Worm (Caenorhabditis elegans) whole organism, L4 larva: ENCODE results near the gene sre-46.

Experiments used
- F10B5.3 ChIP-seq: sonication (generic microtip); optimal IDR thresholded peaks from 2 replicates; lab custom pipeline; 2016; ENCODE audit warnings: mild to moderate bottlenecking, missing genetic modification characterization, missing compliant biosample characterization
- F26F4.8 ChIP-seq: fragments of 200-800 bp; sonication (Bioruptor generic); conservative IDR thresholded peaks from 2 replicates; pipeline ENCODE4 v1.3.6; 2022; ENCODE audit warnings: missing genetic modification characterization, missing compliant biosample characterization
- F37D6.2 ChIP-seq: sonication (generic microtip); optimal IDR thresholded peaks from 2 replicates; lab custom pipeline; 2016; ENCODE audit warnings: mild to moderate bottlenecking, missing genetic modification characterization, missing compliant biosample characterization
- F44E2.7 ChIP-seq: fragments of 200-800 bp; sonication (Bioruptor generic); IDR thresholded peaks from 2 replicates; pipeline ENCODE4 v2.1.2; 2022; ENCODE audit warnings: missing genetic modification characterization, missing compliant biosample characterization
- F49E8.2 ChIP-seq: sonication (generic microtip); optimal IDR thresholded peaks from 2 replicates; lab custom pipeline; 2016; ENCODE audit warnings: missing compliant biosample characterization, mild to moderate bottlenecking, missing genetic modification characterization, borderline replicate concordance
- R02D3.7 ChIP-seq: fragments of 150-350 bp; sonication (generic microtip); optimal IDR thresholded peaks from 3 replicates; lab custom pipeline; 2014; ENCODE audit warnings: missing biosample characterization, missing genetic modification characterization
- T26A8.4 ChIP-seq: fragments of 200-800 bp; sonication (Bioruptor generic); IDR thresholded peaks from 2 replicates; pipeline ENCODE4 v1.3.6; 2022; ENCODE audit warnings: missing genetic modification characterization, missing compliant biosample characterization
- Y5F2A.4 ChIP-seq: fragments of 200-800 bp; sonication (Bioruptor generic); optimal IDR thresholded peaks from 2 replicates; lab custom pipeline; 2018; ENCODE audit warnings: mild to moderate bottlenecking, missing genetic modification characterization, missing compliant biosample characterization
- Y75B8A.6 ChIP-seq: fragments of 200-800 bp; sonication (Bioruptor generic); IDR thresholded peaks from 2 replicates; pipeline ENCODE4 v1.3.6; 2022; ENCODE audit warnings: missing genetic modification reagents, missing genetic modification characterization, missing compliant biosample characterization
- ama-1 ChIP-seq: fragments of 150-350 bp; optimal IDR thresholded peaks from 2 replicates; lab custom pipeline; 2014; ENCODE audit warnings: inconsistent platforms, mixed read lengths
- ceh-28 ChIP-seq: fragments of 150-350 bp; optimal IDR thresholded peaks from 2 replicates; lab custom pipeline; 2014; ENCODE audit warnings: missing biosample characterization, missing genetic modification reagents, missing genetic modification characterization
- ceh-44 ChIP-seq: fragments of 200-800 bp; sonication (Bioruptor generic); IDR thresholded peaks from 2 replicates; pipeline ENCODE4 v1.3.6; 2022; ENCODE audit warnings: missing genetic modification reagents, missing genetic modification characterization, missing compliant biosample characterization
- ces-1 ChIP-seq: fragments of 150-350 bp; sonication (generic microtip); optimal IDR thresholded peaks from 4 replicates; lab custom pipeline; 2014; ENCODE audit warnings: missing biosample characterization, missing genetic modification reagents, missing genetic modification characterization
- cey-2 ChIP-seq: sonication (generic microtip); optimal IDR thresholded peaks from 3 replicates; lab custom pipeline; 2017; ENCODE audit warnings: missing genetic modification characterization, mild to moderate bottlenecking, missing compliant biosample characterization, antibody characterized with exemption, borderline replicate concordance; ENCODE audit not compliant: insufficient read depth
- daf-16 ChIP-seq, 3 experiments: sonication (generic microtip); optimal IDR thresholded peaks; 2 replicates each; lab custom pipeline; 2016 to 2017; ENCODE audit warnings: missing genetic modification characterization in 3 of 3, missing genetic modification reagents in 3 of 3, mild to moderate bottlenecking in 2 of 3, missing compliant biosample characterization in 2 of 3, missing biosample characterization in 1 of 3, moderate library complexity in 1 of 3
- daf-19 ChIP-seq: fragments of 200-800 bp; sonication (Bioruptor generic); conservative IDR thresholded peaks from 2 replicates; pipeline ENCODE4 v1.3.6; 2022; ENCODE audit warnings: missing genetic modification characterization, missing compliant biosample characterization
- daf-8 ChIP-seq: fragments of 200-800 bp; sonication (Bioruptor generic); IDR thresholded peaks from 2 replicates; pipeline ENCODE4 v1.3.6; 2022; ENCODE audit warnings: missing genetic modification characterization, missing compliant biosample characterization
- dmd-6 ChIP-seq: fragments of 200-800 bp; sonication (Bioruptor generic); IDR thresholded peaks from 2 replicates; pipeline ENCODE4 v1.3.6; 2022; ENCODE audit warnings: missing genetic modification reagents, missing genetic modification characterization, missing compliant biosample characterization
- dmd-9 ChIP-seq: fragments of 200-800 bp; sonication (Bioruptor generic); IDR thresholded peaks from 2 replicates; pipeline ENCODE4 v1.3.6; 2022; ENCODE audit warnings: missing genetic modification reagents, missing genetic modification characterization, missing compliant biosample characterization
- dve-1 ChIP-seq: sonication (generic microtip); optimal IDR thresholded peaks from 2 replicates; lab custom pipeline; 2017; ENCODE audit warnings: antibody characterized with exemption, mild to moderate bottlenecking, missing genetic modification characterization, missing compliant biosample characterization; ENCODE audit not compliant: insufficient read depth
- hif-1 ChIP-seq, 2 experiments: sonication (generic microtip); optimal IDR thresholded peaks; 2 replicates each; lab custom pipeline; 2016 to 2017; ENCODE audit warnings: missing compliant biosample characterization in 2 of 2, missing genetic modification characterization in 2 of 2, missing genetic modification reagents in 2 of 2, missing genotype in 2 of 2, mild to moderate bottlenecking in 1 of 2
- hlh-30 ChIP-seq: sonication (generic microtip); optimal IDR thresholded peaks from 2 replicates; lab custom pipeline; 2017; ENCODE audit warnings: antibody characterized with exemption, mild to moderate bottlenecking, missing genetic modification characterization, missing compliant biosample characterization; ENCODE audit not compliant: insufficient read depth
- jun-1 ChIP-seq: fragments of 150-350 bp; optimal IDR thresholded peaks from 2 replicates; lab custom pipeline; 2014; ENCODE audit warnings: missing biosample characterization, missing genetic modification reagents, missing genetic modification characterization
- lin-1 ChIP-seq: fragments of 200-800 bp; sonication (Bioruptor generic); IDR thresholded peaks from 2 replicates; pipeline ENCODE4 v1.3.6; 2022; ENCODE audit warnings: missing genetic modification reagents, missing genetic modification characterization, missing compliant biosample characterization
- lin-29 ChIP-seq: fragments of 200-800 bp; sonication (Bioruptor generic); IDR thresholded peaks from 2 replicates; pipeline ENCODE4 v1.3.6; 2022; ENCODE audit warnings: missing genetic modification reagents, missing genetic modification characterization, missing compliant biosample characterization
- lin-38 ChIP-seq: fragments of 200-800 bp; sonication (Bioruptor generic); IDR thresholded peaks from 2 replicates; pipeline ENCODE4 v1.3.6; 2022; ENCODE audit warnings: missing genetic modification reagents, missing genetic modification characterization, missing compliant biosample characterization
- lir-3 ChIP-seq: sonication (generic microtip); optimal IDR thresholded peaks from 2 replicates; lab custom pipeline; 2016; ENCODE audit warnings: mild to moderate bottlenecking, missing genetic modification characterization, missing compliant biosample characterization
- lsy-2 ChIP-seq, 2 experiments: fragments of 150-350 bp in 1 of 2; sonication (generic microtip) in 1 of 2; optimal IDR thresholded peaks; 2 replicates each; lab custom pipeline; 2014 to 2017; ENCODE audit warnings: missing biosample characterization in 2 of 2, missing genetic modification characterization in 2 of 2
- mdl-1 ChIP-seq, 2 experiments: fragments of 150-350 bp in 1 of 2; sonication (generic microtip) in 1 of 2; optimal IDR thresholded peaks; 2 replicates each; lab custom pipeline; 2014 to 2017; ENCODE audit warnings: missing biosample characterization in 2 of 2, missing genetic modification characterization in 2 of 2
- mes-2 ChIP-seq: sonication (generic microtip); optimal IDR thresholded peaks from 2 replicates; lab custom pipeline; 2016; ENCODE audit warnings: missing genotype, mild to moderate bottlenecking, missing genetic modification characterization, missing compliant biosample characterization; ENCODE audit not compliant: poor library complexity, severe bottlenecking
- mxl-3 ChIP-seq: fragments of 200-800 bp; sonication (Bioruptor generic); optimal IDR thresholded peaks from 2 replicates; lab custom pipeline; 2018; ENCODE audit warnings: mild to moderate bottlenecking, missing genetic modification characterization, missing compliant biosample characterization
- nhr-102 ChIP-seq: sonication (generic microtip); optimal IDR thresholded peaks from 2 replicates; lab custom pipeline; 2016; ENCODE audit warnings: mild to moderate bottlenecking, missing genetic modification characterization, moderate library complexity, missing compliant biosample characterization
- nhr-25 ChIP-seq: sonication (generic microtip); optimal IDR thresholded peaks from 2 replicates; lab custom pipeline; 2017; ENCODE audit warnings: missing genetic modification characterization, mild to moderate bottlenecking, missing compliant biosample characterization, antibody characterized with exemption, moderate library complexity, borderline replicate concordance; ENCODE audit not compliant: insufficient read depth
- nhr-48 ChIP-seq: sonication (generic microtip); optimal IDR thresholded peaks from 2 replicates; lab custom pipeline; 2016; ENCODE audit warnings: mild to moderate bottlenecking, missing genetic modification characterization, missing compliant biosample characterization
- php-3 ChIP-seq: fragments of 200-800 bp; sonication (Bioruptor generic); IDR thresholded peaks from 2 replicates; pipeline ENCODE4 v1.3.6; 2022; ENCODE audit warnings: missing genetic modification reagents, missing genetic modification characterization, missing compliant biosample characterization
- pqm-1 ChIP-seq: sonication (generic microtip); optimal IDR thresholded peaks from 2 replicates; lab custom pipeline; 2017; ENCODE audit warnings: missing biosample characterization, missing genetic modification characterization
- rbr-2 ChIP-seq: sonication (generic microtip); optimal IDR thresholded peaks from 2 replicates; lab custom pipeline; 2016; ENCODE audit warnings: missing genotype, missing genetic modification characterization, missing compliant biosample characterization
- saeg-2 ChIP-seq: fragments of 200-800 bp; sonication (Bioruptor generic); IDR thresholded peaks from 2 replicates; pipeline ENCODE4 v1.3.6; 2022; ENCODE audit warnings: missing genetic modification reagents, missing genetic modification characterization, missing compliant biosample characterization
- set-16 ChIP-seq: fragments of 200-800 bp; sonication (Bioruptor generic); IDR thresholded peaks from 2 replicates; pipeline ENCODE4 v1.3.6; 2022; ENCODE audit warnings: missing genetic modification reagents, missing genetic modification characterization, missing compliant biosample characterization
- snpc-1.2 ChIP-seq: fragments of 200-800 bp; sonication (Bioruptor generic); IDR thresholded peaks from 2 replicates; pipeline ENCODE4 v1.3.6; 2022; ENCODE audit warnings: missing genetic modification reagents, missing genetic modification characterization, missing compliant biosample characterization
- snpc-4 ChIP-seq: fragments of 150-350 bp; optimal IDR thresholded peaks from 2 replicates; lab custom pipeline; 2014; ENCODE audit warnings: missing biosample characterization, missing genetic modification characterization
- spr-3 ChIP-seq: fragments of 200-800 bp; sonication (Bioruptor generic); optimal IDR thresholded peaks from 2 replicates; lab custom pipeline; 2018; ENCODE audit warnings: mild to moderate bottlenecking, missing genetic modification characterization, missing compliant biosample characterization
- tra-1 ChIP-seq: fragments of 200-800 bp; sonication (Bioruptor generic); IDR thresholded peaks from 2 replicates; pipeline ENCODE4 v1.3.6; 2022; ENCODE audit warnings: missing genetic modification reagents, missing genetic modification characterization, missing compliant biosample characterization
- unc-130 ChIP-seq: sonication (generic microtip); optimal IDR thresholded peaks from 2 replicates; lab custom pipeline; 2016; ENCODE audit warnings: missing genetic modification reagents, missing genetic modification characterization, missing compliant biosample characterization
- unc-62 ChIP-seq, 3 experiments: fragments of 150-350 bp in 1 of 3; sonication (generic microtip); optimal IDR thresholded peaks in 2 of 3; peaks in 1 of 3; 1 replicate in 1 of 3; 2 replicates in 2 of 3; lab custom pipeline; 2014 to 2017; ENCODE audit warnings: missing biosample characterization in 3 of 3, missing genetic modification characterization in 3 of 3, missing genetic modification reagents in 3 of 3, missing genotype in 1 of 3
- zfp-2 ChIP-seq: sonication (generic microtip); optimal IDR thresholded peaks from 2 replicates; lab custom pipeline; 2016; ENCODE audit warnings: mild to moderate bottlenecking, missing genetic modification characterization, missing compliant biosample characterization
- zip-11 ChIP-seq: fragments of 200-800 bp; sonication (Bioruptor generic); IDR thresholded peaks from 2 replicates; pipeline ENCODE4 v1.3.6; 2022; ENCODE audit warnings: missing genetic modification characterization, missing compliant biosample characterization

The sre-46 gene

ce11 chrII:13670707-13671295 is 50.3 kb downstream of the sre-46 start (continued):
- TF ChIP-seq ama-1 (lab: Kevin White, UChicago) (no peak), lin-29 (GFP tag; lab: Robert Waterston, UW) (no peak), hlh-30 (peak; percentile 13), nhr-102 (tag; lab: Kevin White, UChicago) (no peak), zfp-2 (no peak), lir-3 (tag; lab: Kevin White, UChicago) (no peak), unc-62 (GFP tag; optimal IDR thresholded peaks at IDR 0.05 in 1 of 2; lab: Kevin White, UChicago) (no peak), unc-62 (tag; optimal IDR thresholded peaks at IDR 0.05; lab: Kevin White, UChicago) (no peak), saeg-2 (GFP tag; lab: Robert Waterston, UW) (no peak), F37D6.2 (no peak), R02D3.7 (tag; lab: Kevin White, UChicago) (no peak), spr-3 (no peak), cey-2 (no peak), T26A8.4 (GFP tag; lab: Robert Waterston, UW) (no peak), ceh-28 (no peak), hif-1 (tag; optimal IDR thresholded peaks at IDR 0.05; lab: Kevin White, UChicago) (no peak), dve-1 (tag; lab: Kevin White, UChicago) (peak; percentile 20), rbr-2 (no peak), nhr-48 (tag; lab: Kevin White, UChicago) (peak; percentile 23), daf-19 (GFP tag; lab: Robert Waterston, UW) (no peak), tra-1 (GFP tag; lab: Robert Waterston, UW) (no peak), mes-2 (tag; lab: Kevin White, UChicago) (no peak), lsy-2 (tag; optimal IDR thresholded peaks at IDR 0.05; lab: Kevin White, UChicago) (no peak), Y75B8A.6 (GFP tag; lab: Robert Waterston, UW) (no peak), snpc-4 (no peak), php-3 (no peak), unc-130 (no peak), F26F4.8 (GFP tag; lab: Robert Waterston, UW) (no peak), daf-8 (GFP tag; lab: Robert Waterston, UW) (no peak), pqm-1 (peak; percentile 84), F10B5.3 (tag; lab: Kevin White, UChicago) (no peak), zip-11 (GFP tag; lab: Robert Waterston, UW) (no peak)

DNA sequence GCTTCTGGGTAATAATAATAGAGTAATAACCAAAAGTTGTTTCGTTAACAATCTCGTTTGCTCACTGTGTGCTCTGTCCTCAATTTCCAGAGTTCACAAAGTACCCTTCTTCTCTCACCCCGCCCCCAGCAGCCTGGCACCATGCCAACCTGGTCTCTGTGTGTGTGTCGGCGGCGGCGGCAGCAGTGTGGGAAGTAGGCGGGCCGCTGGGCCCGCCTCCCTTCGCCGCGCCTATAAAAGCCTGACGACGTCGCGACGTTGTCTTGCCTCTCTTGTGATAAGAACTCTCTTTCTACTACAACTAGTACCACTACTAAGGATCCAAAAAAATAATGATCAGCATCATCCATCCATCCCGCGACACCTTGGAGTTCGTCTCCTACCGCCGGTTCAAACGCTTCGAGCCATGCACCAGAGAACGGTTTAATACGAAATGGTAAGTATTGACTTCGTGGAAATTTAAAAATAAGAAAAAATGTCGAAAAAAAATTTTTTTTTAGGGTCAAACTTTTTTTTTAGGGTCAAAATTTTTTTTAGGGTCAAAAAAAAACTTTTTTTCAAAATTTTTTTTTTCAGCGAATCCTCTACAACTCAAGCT is 52.2 kb downstream of the sre-46 start, which contains the start of gene C31C9.7:
Gene C31C9.7 (plus strand): TSS at position 261 of the 598 bp plus-strand sequence.
- TF ChIP-seq ceh-44, result no peak
- TF ChIP-seq snpc-4, result no peak
- no peak for TF ChIP-seq Y5F2A.4 (GFP tag; lab: Kevin White, UChicago)
- no peak for TF ChIP-seq dmd-9 (GFP tag; lab: Robert Waterston, UW)
- no peak for TF ChIP-seq F44E2.7
- TF ChIP-seq pqm-1, result no peak
- TF ChIP-seq ces-1 (GFP tag; lab: Kevin White, UChicago), result no peak
- TF ChIP-seq jun-1 (tag; lab: Kevin White, UChicago), result no peak
- no peak for TF ChIP-seq daf-16 (GFP tag; optimal IDR thresholded peaks at IDR 0.05; lab: Kevin White, UChicago)
- no peak for TF ChIP-seq daf-16 (tag; optimal IDR thresholded peaks at IDR 0.05; lab: Kevin White, UChicago)
- TF ChIP-seq mdl-1 (tag; optimal IDR thresholded peaks at IDR 0.05; lab: Kevin White, UChicago), result peak in 1 of 2 experiments; percentile 20
- TF ChIP-seq hif-1 (tag; optimal IDR thresholded peaks at IDR 0.05; lab: Kevin White, UChicago), result no peak
- TF ChIP-seq F10B5.3 (tag; lab: Kevin White, UChicago), result no peak
- TF ChIP-seq lin-1, result no peak
- TF ChIP-seq dmd-6 (GFP tag; lab: Robert Waterston, UW), result peak; percentile 73
- TF ChIP-seq set-16 (GFP tag; lab: Robert Waterston, UW), result peak; percentile 94
- TF ChIP-seq lsy-2 (tag; optimal IDR thresholded peaks at IDR 0.05; lab: Kevin White, UChicago), result no peak
- TF ChIP-seq mxl-3 (GFP tag; lab: Kevin White, UChicago), result no peak
- TF ChIP-seq F49E8.2 (tag; lab: Kevin White, UChicago), result no peak
- no peak for TF ChIP-seq nhr-25 (tag; lab: Kevin White, UChicago)
- TF ChIP-seq zfp-2, result no peak
- TF ChIP-seq lin-38 (GFP tag; lab: Robert Waterston, UW), result no peak; the same call in 1 of the 2 replicates
- peak; percentile 80 for TF ChIP-seq ama-1 (lab: Kevin White, UChicago)
- no peak for TF ChIP-seq mes-2 (tag; lab: Kevin White, UChicago)
- TF ChIP-seq snpc-1.2 (GFP tag; lab: Robert Waterston, UW), result no peak
